Fruit fly (Drosophila melanogaster): ENCODE data around the gene Clp.

Clp gene

dm6 chr2L:867899-868605 lies 48.3 kb downstream of the Clp start, which contains the start of gene aru (continued):
- no peak for TF ChIP-seq CG9876 (GFP tag; optimal IDR thresholded peaks at IDR 0.05)
- TF ChIP-seq Hr3 (GFP tag; optimal IDR thresholded peaks at IDR 0.05), result no peak
- no peak for TF ChIP-seq pfk (GFP tag; optimal IDR thresholded peaks at IDR 0.05)
- peak; percentile 30; the same call in 1 of the 2 replicates for TF ChIP-seq Xrp1 (GFP tag; IDR thresholded peaks at IDR 0.05)
- peak; percentile 24; the same call in 1 of the 2 replicates for TF ChIP-seq CG17328 (GFP tag; IDR thresholded peaks at IDR 0.05)
- no peak for TF ChIP-seq CrebB (tag; optimal IDR thresholded peaks at IDR 0.05)
- peak; percentile 14 for TF ChIP-seq CG12769 (tag; optimal IDR thresholded peaks at IDR 0.05)
- TF ChIP-seq CG17568 (GFP tag; optimal IDR thresholded peaks at IDR 0.05), result peak; percentile 67
- no peak for TF ChIP-seq Hr78 (GFP tag; optimal IDR thresholded peaks at IDR 0.05)
- 0 out of 2 replicates have a peak, but pooled peaks have one; percentile 18 for TF ChIP-seq Nf-YA (GFP tag; IDR thresholded peaks at IDR 0.05)
- no peak for TF ChIP-seq Dp (GFP tag; optimal IDR thresholded peaks at IDR 0.05)
- peak; percentile 6; the same call in 1 of the 2 replicates for TF ChIP-seq NFAT (GFP tag; IDR thresholded peaks at IDR 0.05)
- TF ChIP-seq CG15269 (tag; optimal IDR thresholded peaks at IDR 0.05), result peak; percentile 43
- no peak for TF ChIP-seq bcd (GFP tag; optimal IDR thresholded peaks at IDR 0.05)
- TF ChIP-seq tap (tag; optimal IDR thresholded peaks at IDR 0.05), result peak; percentile 46
- TF ChIP-seq Hmr (GFP tag; optimal IDR thresholded peaks at IDR 0.05), result peak; percentile 51
- peak; percentile 43 for TF ChIP-seq CG6854 (GFP tag; optimal IDR thresholded peaks at IDR 0.05)
- no peak for TF ChIP-seq CG12942 (GFP tag; optimal IDR thresholded peaks at IDR 0.05)
- peak; percentile 21 for TF ChIP-seq CG15514 (GFP tag; optimal IDR thresholded peaks at IDR 0.05)
- TF ChIP-seq nerfin-2 (GFP tag; IDR thresholded peaks at IDR 0.05; ENCODE audit: partially characterized antibody), result 0 out of 2 replicates have a peak, but pooled peaks have one; percentile 37
- peak; percentile 44; the same call in 1 of the 3 replicates for TF ChIP-seq CG17361 (GFP tag; IDR thresholded peaks at IDR 0.05)
- TF ChIP-seq CG4730 (GFP tag; IDR thresholded peaks at IDR 0.05), result no peak
- no peak for TF ChIP-seq croc (GFP tag; conservative IDR thresholded peaks at IDR 0.05)
- TF ChIP-seq CG2202 (tag; optimal IDR thresholded peaks at IDR 0.05), result peak; percentile 17
- no peak for TF ChIP-seq sr (GFP tag; IDR thresholded peaks at IDR 0.05)
- peak; percentile 32; the same call in 1 of the 2 replicates for TF ChIP-seq Ada2b (GFP tag; IDR thresholded peaks at IDR 0.05)
- no peak for TF ChIP-seq wdn (GFP tag; IDR thresholded peaks at IDR 0.05)
- no peak for TF ChIP-seq CG15479 (GFP tag; optimal IDR thresholded peaks at IDR 0.05)
- peak; percentile 29; the same call in 1 of the 2 replicates for TF ChIP-seq E2f2 (GFP tag; IDR thresholded peaks at IDR 0.05)
- TF ChIP-seq pum (GFP tag; optimal IDR thresholded peaks at IDR 0.05), result no peak
- no peak for TF ChIP-seq CG10209 (GFP tag; optimal IDR thresholded peaks at IDR 0.05)
- TF ChIP-seq CG6791 (GFP tag; IDR thresholded peaks at IDR 0.05; ENCODE audit: partially characterized antibody), result no peak
- TF ChIP-seq HmgD (GFP tag; optimal IDR thresholded peaks at IDR 0.05), result peak; percentile 22
- TF ChIP-seq CG8388 (GFP tag; optimal IDR thresholded peaks at IDR 0.05), result peak; percentile 10
- TF ChIP-seq CG8944 (GFP tag; optimal IDR thresholded peaks at IDR 0.05), result no peak
- TF ChIP-seq CG7745 (tag; optimal IDR thresholded peaks at IDR 0.05), result peak; percentile 35
- no peak for TF ChIP-seq CG17186 (GFP tag; optimal IDR thresholded peaks at IDR 0.05)
- peak; percentile 24 for TF ChIP-seq MTF-1 (GFP tag; optimal IDR thresholded peaks at IDR 0.05; ENCODE audit: borderline replicate concordance)
- TF ChIP-seq oc (tag; optimal IDR thresholded peaks at IDR 0.05), result peak; percentile 75
- TF ChIP-seq tio (GFP tag; optimal IDR thresholded peaks at IDR 0.05), result no peak
- peak; percentile 47 for TF ChIP-seq unpg (GFP tag; optimal IDR thresholded peaks at IDR 0.05)
- no peak for TF ChIP-seq CG3726 (GFP tag; IDR thresholded peaks at IDR 0.05)
- no peak for TF ChIP-seq Oaz (GFP tag; IDR thresholded peaks at IDR 0.05)
- no peak for TF ChIP-seq dm (GFP tag; optimal IDR thresholded peaks at IDR 0.05)
- TF ChIP-seq knrl (GFP tag; IDR thresholded peaks at IDR 0.05; ENCODE audit: partially characterized antibody), result no peak
- TF ChIP-seq CG3847 (GFP tag; IDR thresholded peaks at IDR 0.05), result peak; percentile 35; the same call in 1 of the 2 replicates
- TF ChIP-seq CG12104 (GFP tag; optimal IDR thresholded peaks at IDR 0.05), result no peak
- TF ChIP-seq CG9817 (tag; optimal IDR thresholded peaks at IDR 0.05), result no peak
